Fruit fly (Drosophila melanogaster) whole organism, embryonic: ENCODE results near the gene ppk17.

Experiments used
- Asciz ChIP-seq: fragments of 200-800 bp; sonication (Bioruptor generic); optimal IDR thresholded peaks from 2 replicates; lab custom pipeline; 2017; ENCODE audit warnings: missing biosample characterization, mild to moderate bottlenecking, missing genetic modification characterization, missing genetic modification reagents
- Bdp1 ChIP-seq: fragments of 200-800 bp; sonication (Bioruptor generic); optimal IDR thresholded peaks from 3 replicates; lab custom pipeline; 2016; ENCODE audit warnings: missing biosample characterization, missing genetic modification characterization
- CG10462 ChIP-seq: fragments of 200-800 bp; sonication (Bioruptor generic); optimal IDR thresholded peaks from 2 replicates; lab custom pipeline; 2016; ENCODE audit warnings: missing biosample characterization, missing genetic modification characterization
- CG11085 ChIP-seq: fragments of 200-800 bp; sonication (Bioruptor generic); IDR thresholded peaks from 2 replicates; pipeline ENCODE4 v1.3.6; 2022; ENCODE audit warnings: missing biosample characterization, missing genetic modification characterization
- CG13624 ChIP-seq: fragments of 200-800 bp; sonication (Bioruptor generic); optimal IDR thresholded peaks from 2 replicates; lab custom pipeline; 2016; ENCODE audit warnings: missing biosample characterization, missing genetic modification characterization
- CG14441 ChIP-seq: fragments of 200-800 bp; sonication (Bioruptor generic); IDR thresholded peaks from 2 replicates; pipeline ENCODE4 v1.3.6; 2022; ENCODE audit warnings: missing biosample characterization, missing genetic modification characterization
- CG15269 ChIP-seq: fragments of 200-800 bp; sonication (Bioruptor generic); optimal IDR thresholded peaks from 2 replicates; lab custom pipeline; 2018; ENCODE audit warnings: missing biosample characterization, mild to moderate bottlenecking, missing genetic modification characterization, moderate library complexity
- CG1529 ChIP-seq: fragments of 200-800 bp; sonication (Bioruptor generic); optimal IDR thresholded peaks from 3 replicates; lab custom pipeline; 2018; ENCODE audit warnings: missing biosample characterization, missing genetic modification characterization
- CG15514 ChIP-seq: fragments of 200-800 bp; sonication (Bioruptor generic); optimal IDR thresholded peaks from 3 replicates; lab custom pipeline; 2017; ENCODE audit warnings: missing biosample characterization, missing genetic modification characterization, mild to moderate bottlenecking, moderate library complexity, missing genetic modification reagents
- CG16779 ChIP-seq: fragments of 200-800 bp; sonication (Bioruptor generic); IDR thresholded peaks from 2 replicates; pipeline ENCODE4 v1.3.6; 2022; ENCODE audit warnings: missing biosample characterization, missing genetic modification characterization
- CG16815 ChIP-seq: fragments of 200-800 bp; sonication (Bioruptor generic); optimal IDR thresholded peaks from 3 replicates; lab custom pipeline; 2017; ENCODE audit warnings: missing biosample characterization, mild to moderate bottlenecking, missing genetic modification characterization
- CG17328 ChIP-seq: fragments of 200-800 bp; sonication (Bioruptor generic); IDR thresholded peaks from 2 replicates; pipeline ENCODE4 v1.3.6; 2022; ENCODE audit warnings: missing biosample characterization, missing genetic modification characterization
- CG17829 ChIP-seq: fragments of 200-800 bp; optimal IDR thresholded peaks from 2 replicates; lab custom pipeline; 2019; ENCODE audit warnings: missing biosample characterization, mild to moderate bottlenecking, missing genetic modification characterization, moderate library complexity
- CG18599 ChIP-seq: fragments of 200-800 bp; sonication (Bioruptor generic); optimal IDR thresholded peaks from 3 replicates; lab custom pipeline; 2017; ENCODE audit warnings: missing biosample characterization, missing genetic modification characterization, mild to moderate bottlenecking, moderate library complexity, missing genetic modification reagents
- CG2875 ChIP-seq: fragments of 200-800 bp; sonication (Bioruptor generic); optimal IDR thresholded peaks from 2 replicates; lab custom pipeline; 2017; ENCODE audit warnings: missing biosample characterization, mild to moderate bottlenecking, missing genetic modification characterization, missing genetic modification reagents
- CG3065 ChIP-seq: fragments of 200-800 bp; sonication (Bioruptor generic); optimal IDR thresholded peaks from 2 replicates; lab custom pipeline; 2016; ENCODE audit warnings: missing biosample characterization, missing genetic modification characterization
- CG31388 ChIP-seq: fragments of 200-800 bp; sonication (Bioruptor generic); optimal IDR thresholded peaks from 2 replicates; lab custom pipeline; 2016; ENCODE audit warnings: missing biosample characterization, missing genetic modification characterization
- CG31441 ChIP-seq: fragments of 200-800 bp; sonication (Bioruptor generic); IDR thresholded peaks from 2 replicates; pipeline ENCODE4 v1.3.6; 2022; ENCODE audit warnings: missing biosample characterization, missing genetic modification characterization
- CG3163 ChIP-seq: fragments of 200-800 bp; sonication (Bioruptor generic); optimal IDR thresholded peaks from 3 replicates; lab custom pipeline; 2016; ENCODE audit warnings: missing biosample characterization, missing genetic modification characterization
- CG43689 ChIP-seq: fragments of 200-800 bp; sonication (Bioruptor generic); IDR thresholded peaks from 2 replicates; pipeline ENCODE4 v1.3.6; 2022; ENCODE audit warnings: missing biosample characterization, missing genetic modification characterization
- CG4854 ChIP-seq: fragments of 200-800 bp; sonication (Bioruptor generic); optimal IDR thresholded peaks from 2 replicates; lab custom pipeline; 2016; ENCODE audit warnings: missing biosample characterization, missing genetic modification characterization, inconsistent platforms
- CG6272 ChIP-seq: fragments of 200-800 bp; sonication (Bioruptor generic); IDR thresholded peaks from 2 replicates; pipeline ENCODE4 v1.3.6; 2022; ENCODE audit warnings: missing biosample characterization, missing genetic modification characterization
- CG6683 ChIP-seq: fragments of 200-800 bp; sonication (Bioruptor generic); optimal IDR thresholded peaks from 2 replicates; lab custom pipeline; 2017; ENCODE audit warnings: missing biosample characterization, mild to moderate bottlenecking, missing genetic modification characterization, missing genetic modification reagents
- CG7357 ChIP-seq: fragments of 200-800 bp; sonication (Bioruptor generic); IDR thresholded peaks from 3 replicates; pipeline ENCODE4 v1.3.6; 2022; ENCODE audit warnings: missing biosample characterization, missing genetic modification characterization
- CG7556 ChIP-seq: fragments of 200-800 bp; sonication (Bioruptor generic); optimal IDR thresholded peaks from 2 replicates; lab custom pipeline; 2017; ENCODE audit warnings: missing biosample characterization, mild to moderate bottlenecking, missing genetic modification characterization
- CG8281 ChIP-seq: fragments of 200-800 bp; sonication (Bioruptor generic); optimal IDR thresholded peaks from 2 replicates; lab custom pipeline; 2018; ENCODE audit warnings: missing biosample characterization, mild to moderate bottlenecking, missing genetic modification characterization, moderate library complexity
- CHES-1-like ChIP-seq: fragments of 200-800 bp; sonication (Bioruptor generic); optimal IDR thresholded peaks from 2 replicates; lab custom pipeline; 2016; ENCODE audit warnings: missing biosample characterization, missing genetic modification characterization
- Dip2 ChIP-seq: fragments of 200-800 bp; sonication (Bioruptor generic); IDR thresholded peaks from 2 replicates; pipeline ENCODE4 v1.3.6; 2022; ENCODE audit warnings: missing biosample characterization, missing genetic modification characterization
- Dref ChIP-seq: fragments of 200-800 bp; sonication (Bioruptor generic); IDR thresholded peaks from 2 replicates; pipeline ENCODE4 v1.3.6; 2022; ENCODE audit warnings: missing biosample characterization, missing genetic modification characterization
- Gsc ChIP-seq: fragments of 200-800 bp; sonication (Bioruptor generic); IDR thresholded peaks from 2 replicates; pipeline ENCODE4 v1.3.6; 2022; ENCODE audit warnings: missing biosample characterization, missing genetic modification characterization
- H2.0 ChIP-seq: fragments of 200-800 bp; sonication (Bioruptor generic); IDR thresholded peaks from 2 replicates; pipeline ENCODE4 v1.3.6; 2022; ENCODE audit warnings: missing biosample characterization, missing genetic modification characterization
- Hey ChIP-seq: fragments of 200-800 bp; sonication (Bioruptor generic); optimal IDR thresholded peaks from 3 replicates; lab custom pipeline; 2018; ENCODE audit warnings: missing biosample characterization, mild to moderate bottlenecking, missing genetic modification characterization
- Hr51 ChIP-seq, 2 experiments: fragments of 200-800 bp; sonication (Bioruptor generic); optimal IDR thresholded peaks; 2 replicates in 1 of 2; 3 replicates in 1 of 2; lab custom pipeline; 2016 to 2018; ENCODE audit warnings: missing biosample characterization in 2 of 2, missing genetic modification characterization in 2 of 2, mild to moderate bottlenecking in 1 of 2, moderate library complexity in 1 of 2
- Mes4 ChIP-seq: fragments of 200-800 bp; sonication (Bioruptor generic); optimal IDR thresholded peaks from 2 replicates; lab custom pipeline; 2016; ENCODE audit warnings: missing biosample characterization, missing genetic modification characterization
- NK7.1 ChIP-seq: fragments of 200-800 bp; sonication (Bioruptor generic); optimal IDR thresholded peaks from 3 replicates; lab custom pipeline; 2016; ENCODE audit warnings: missing biosample characterization, missing genetic modification characterization
- Neu2 ChIP-seq: fragments of 200-800 bp; sonication (Bioruptor generic); optimal IDR thresholded peaks from 3 replicates; lab custom pipeline; 2016; ENCODE audit warnings: missing biosample characterization, missing genetic modification characterization, borderline replicate concordance
- Rfx ChIP-seq: fragments of 200-800 bp; sonication (Bioruptor generic); IDR thresholded peaks from 2 replicates; pipeline ENCODE4 v1.3.6; 2022; ENCODE audit warnings: missing biosample characterization, missing genetic modification characterization
- Sox102F ChIP-seq: fragments of 200-800 bp; sonication (Bioruptor generic); optimal IDR thresholded peaks from 2 replicates; lab custom pipeline; 2018; ENCODE audit warnings: missing biosample characterization, mild to moderate bottlenecking, missing genetic modification characterization, moderate library complexity
- bowl ChIP-seq: fragments of 200-800 bp; sonication (Bioruptor generic); IDR thresholded peaks from 2 replicates; pipeline ENCODE4 v1.3.6; 2022; ENCODE audit warnings: missing biosample characterization, missing genetic modification characterization
- danr ChIP-seq: fragments of 200-800 bp; sonication (Bioruptor generic); IDR thresholded peaks from 2 replicates; pipeline ENCODE4 v1.3.6; 2022; ENCODE audit warnings: missing biosample characterization, missing genetic modification characterization
- dati ChIP-seq: fragments of 200-800 bp; sonication (Bioruptor generic); IDR thresholded peaks from 2 replicates; pipeline ENCODE4 v1.3.6; 2022; ENCODE audit warnings: missing biosample characterization, missing genetic modification characterization
- dpn ChIP-seq, 2 experiments: fragments of 200-800 bp; sonication (Bioruptor generic); optimal IDR thresholded peaks; 3 replicates each; lab custom pipeline; 2016; ENCODE audit warnings: missing biosample characterization in 2 of 2, missing genetic modification characterization in 2 of 2
- inv ChIP-seq: fragments of 200-800 bp; sonication (Bioruptor generic); IDR thresholded peaks from 2 replicates; pipeline ENCODE4 v1.3.6; 2022; ENCODE audit warnings: missing biosample characterization, missing genetic modification characterization; ENCODE audit not compliant: partially characterized antibody
- nerfin-2 ChIP-seq: fragments of 200-800 bp; sonication (Bioruptor generic); IDR thresholded peaks from 2 replicates; pipeline ENCODE4 v1.3.6; 2022; ENCODE audit warnings: missing biosample characterization, missing genetic modification characterization; ENCODE audit not compliant: partially characterized antibody
- org-1 ChIP-seq: fragments of 200-800 bp; sonication (Bioruptor generic); optimal IDR thresholded peaks from 2 replicates; lab custom pipeline; 2017; ENCODE audit warnings: missing biosample characterization, missing genetic modification characterization
- phol ChIP-seq: fragments of 200-800 bp; sonication (Bioruptor generic); optimal IDR thresholded peaks from 3 replicates; lab custom pipeline; 2018; ENCODE audit warnings: missing biosample characterization, mild to moderate bottlenecking, missing genetic modification characterization, moderate library complexity
- rib ChIP-seq: fragments of 200-800 bp; sonication (Bioruptor generic); IDR thresholded peaks from 2 replicates; pipeline ENCODE4 v1.3.6; 2022; ENCODE audit warnings: missing biosample characterization, missing genetic modification characterization
- vnd ChIP-seq: fragments of 200-800 bp; sonication (Bioruptor generic); IDR thresholded peaks from 3 replicates; pipeline ENCODE4 v1.3.6; 2022; ENCODE audit warnings: missing biosample characterization, missing genetic modification characterization; ENCODE audit not compliant: partially characterized antibody
- wor ChIP-seq: fragments of 200-800 bp; sonication (Bioruptor generic); IDR thresholded peaks from 2 replicates; pipeline ENCODE4 v1.3.6; 2022; ENCODE audit warnings: missing biosample characterization, missing genetic modification characterization

Gene ppk17

dm6 chr2L:16719643-16720515 is 40.5 kb downstream of the ppk17 start, which contains the start of gene Cyt-c-p (continued):
- peak; percentile 86 for TF ChIP-seq Neu2 (GFP tag; lab: Kevin White, UChicago)
- TF ChIP-seq CG7357 (GFP tag; lab: Robert Waterston, UW): no peak
- TF ChIP-seq H2.0 (GFP tag; lab: Robert Waterston, UW): no peak
- 0 out of 2 replicates have a peak, but pooled peaks have one; percentile 16 for TF ChIP-seq nerfin-2 (GFP tag; lab: Robert Waterston, UW)
- TF ChIP-seq org-1: no peak
- no peak for TF ChIP-seq CG15269 (tag; lab: Kevin White, UChicago)
- no peak for TF ChIP-seq dati (GFP tag; lab: Robert Waterston, UW)
- TF ChIP-seq Asciz: peak; percentile 34
- no peak for TF ChIP-seq Sox102F (GFP tag; lab: Kevin White, UChicago)
- peak; percentile 52 for TF ChIP-seq CG17829
- TF ChIP-seq CG2875 (GFP tag; lab: Kevin White, UChicago): peak; percentile 4
- peak in 1 of 2 experiments; percentile 16 for TF ChIP-seq Hr51 (GFP tag; optimal IDR thresholded peaks at IDR 0.05; lab: Kevin White, UChicago)
- TF ChIP-seq CG1529 (GFP tag; lab: Kevin White, UChicago): no peak
- peak; percentile 7 for TF ChIP-seq Mes4 (GFP tag; lab: Kevin White, UChicago)
- TF ChIP-seq Bdp1 (GFP tag; lab: Kevin White, UChicago): peak; percentile 32
- no peak for TF ChIP-seq danr (GFP tag; lab: Robert Waterston, UW)
- TF ChIP-seq CG10462 (GFP tag; lab: Kevin White, UChicago): no peak
- no peak for TF ChIP-seq CG16815 (GFP tag; lab: Kevin White, UChicago)
- 0 out of 2 replicates have a peak, but pooled peaks have one; percentile 12 for TF ChIP-seq CG31441 (GFP tag; lab: Robert Waterston, UW)
- TF ChIP-seq CG18599 (GFP tag; lab: Kevin White, UChicago): peak; percentile 71
- peak; percentile 79 for TF ChIP-seq CG15514 (GFP tag; lab: Kevin White, UChicago)
- TF ChIP-seq phol (tag; lab: Kevin White, UChicago): peak; percentile 77
- no peak for TF ChIP-seq Gsc
- no peak for TF ChIP-seq CG11085 (GFP tag; lab: Robert Waterston, UW)
- TF ChIP-seq CG16779 (GFP tag; lab: Robert Waterston, UW): no peak
- TF ChIP-seq CG6272: no peak; the same call in 1 of the 2 replicates
- TF ChIP-seq Dip2: no peak
- TF ChIP-seq CG6683: no peak
- no peak for TF ChIP-seq CG17328 (GFP tag; lab: Robert Waterston, UW)
- no peak for TF ChIP-seq wor
- peak; percentile 70 for TF ChIP-seq CG13624 (GFP tag; lab: Kevin White, UChicago)
- TF ChIP-seq CG43689: no peak
- 0 out of 3 replicates have a peak, but pooled peaks have one; percentile 35 for TF ChIP-seq vnd (GFP tag; lab: Robert Waterston, UW)
- no peak for TF ChIP-seq CG14441 (GFP tag; lab: Robert Waterston, UW)
- TF ChIP-seq Hey (tag; lab: Kevin White, UChicago): no peak
- peak; percentile 51 for TF ChIP-seq Dref (GFP tag; lab: Robert Waterston, UW)
- TF ChIP-seq CG8281 (tag; lab: Kevin White, UChicago): no peak
- TF ChIP-seq rib: no peak
- peak; percentile 46; the same call in 1 of the 2 replicates for TF ChIP-seq inv (GFP tag; lab: Robert Waterston, UW)
- no peak for TF ChIP-seq CG3163
- no peak for TF ChIP-seq NK7.1 (GFP tag; lab: Kevin White, UChicago)
- TF ChIP-seq CG7556: peak; percentile 22
- TF ChIP-seq bowl (GFP tag; lab: Robert Waterston, UW): no peak
- TF ChIP-seq CG31388 (GFP tag; lab: Kevin White, UChicago): no peak
- peak; percentile 36; the same call in 1 of the 2 replicates for TF ChIP-seq Rfx
- peak; percentile 12 for TF ChIP-seq CG4854
- peak; percentile 10 to 57 for TF ChIP-seq dpn (GFP tag; optimal IDR thresholded peaks at IDR 0.05; lab: Kevin White, UChicago)
- TF ChIP-seq CG3065 (GFP tag; lab: Kevin White, UChicago): no peak
- TF ChIP-seq CHES-1-like (GFP tag; lab: Kevin White, UChicago): peak; percentile 39
